Fruit fly (Drosophila melanogaster) S2 (cell line): ENCODE data around the gene CG31515.

Source experiments
- CG8478 ChIP-seq: fragments of >200 bp; optimal IDR thresholded peaks from 2 replicates; lab custom pipeline; 2018
- CTCF ChIP-seq, 2 experiments: fragments of >200 bp; optimal IDR thresholded peaks; 2 replicates each; lab custom pipeline; 2018

DNA sequence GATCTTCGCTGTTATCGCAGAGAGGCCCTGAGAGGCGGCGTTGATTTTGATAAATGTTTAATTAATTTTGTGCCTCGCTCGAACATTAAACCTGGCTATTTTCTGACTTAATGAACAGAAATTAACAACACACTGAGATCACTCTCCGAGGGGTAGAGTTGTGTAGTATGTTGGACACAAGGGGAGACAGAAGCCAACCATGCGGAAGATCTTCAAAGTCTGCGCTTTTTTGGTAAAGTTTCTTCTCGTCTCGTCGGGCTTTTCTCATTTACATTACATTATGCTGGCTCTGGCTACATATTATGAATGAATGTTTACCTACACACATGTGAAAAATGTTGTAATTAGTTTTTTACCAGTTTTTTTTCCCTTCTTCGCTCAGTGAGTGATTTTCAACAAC lies 37.2 kb upstream of the CG31515 start, which contains the start of gene CG43694:
- TF ChIP-seq CTCF (optimal IDR thresholded peaks at IDR 0.05; lab: Kevin White, UChicago): no peak
- no peak for TF ChIP-seq CG8478 (lab: Kevin White, UChicago)
